Worm (Caenorhabditis elegans): ENCODE results near the gene clec-5.

The clec-5 gene

DNA sequence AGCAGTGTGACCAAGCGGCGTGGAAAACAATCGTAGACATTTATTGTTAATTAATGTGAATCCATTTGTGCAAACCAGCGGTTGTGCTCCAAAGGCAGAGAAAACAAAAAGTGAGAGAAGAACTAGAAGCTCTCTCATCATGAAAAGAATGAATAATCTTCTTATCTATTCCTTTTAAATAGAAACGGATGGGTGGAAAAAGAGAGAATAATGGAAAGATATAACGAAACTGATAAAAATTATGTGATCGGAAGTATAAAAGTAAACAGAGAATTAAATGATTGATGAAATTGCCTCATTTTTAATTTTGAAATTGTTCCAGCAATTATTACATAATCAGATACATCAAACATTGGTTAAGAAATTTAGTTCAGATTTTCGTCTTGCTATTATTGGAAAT is at the start of gene clec-5:
TSS of gene clec-5 (minus strand) at position 178 of the 400 bp plus-strand sequence.
- TF ChIP-seq ceh-13 (GFP tag; optimal IDR thresholded peaks at IDR 0.05) (no peak), hmg-4 (GFP tag; optimal IDR thresholded peaks at IDR 0.05) (no peak), hnd-1 (tag; optimal IDR thresholded peaks at IDR 0.05) (no peak), tra-4 (tag; optimal IDR thresholded peaks at IDR 0.05) (no peak), pes-1 (GFP tag; IDR thresholded peaks at IDR 0.05) (no peak), F13C5.2 (tag; optimal IDR thresholded peaks at IDR 0.05) (no peak)

DNA sequence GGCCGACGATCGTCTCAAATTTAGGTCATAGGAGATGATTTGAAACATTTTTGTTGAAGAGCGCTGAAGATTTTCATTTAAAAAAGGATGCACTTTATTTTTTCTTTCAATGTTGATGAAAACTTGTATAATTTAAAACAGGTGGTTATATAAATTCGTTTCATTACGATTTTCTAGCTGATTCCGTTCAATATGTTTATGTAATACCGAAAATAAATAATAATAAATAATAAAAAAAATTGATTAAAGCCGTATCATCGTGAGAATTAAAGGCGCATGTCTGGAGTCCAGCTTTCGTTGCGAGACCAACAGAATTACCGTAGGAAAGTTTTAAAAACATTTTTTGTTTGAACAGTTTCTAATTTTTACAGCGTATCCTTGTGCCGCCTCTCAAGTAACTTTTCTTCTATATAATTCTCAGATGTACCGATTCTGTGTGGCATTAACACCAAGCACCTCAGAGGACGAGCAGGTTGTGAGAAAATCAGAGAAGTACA is 48.8 kb upstream of the clec-5 start, which contains the start of the genes C26E6.12 and eri-9:
TSS of gene C26E6.12 (minus strand) at position 51 of the 497 bp plus-strand sequence.
TSS of gene eri-9 (plus strand) at position 248 of the 497 bp plus-strand sequence.
- TF ChIP-seq tra-4 (tag; optimal IDR thresholded peaks at IDR 0.05) (no peak), hmbx-1 (tag; optimal IDR thresholded peaks at IDR 0.05) (no peak), scrt-1 (GFP tag; IDR thresholded peaks at IDR 0.05) (no peak), aly-1 (tag; optimal IDR thresholded peaks at IDR 0.05) (no peak), hmg-4 (GFP tag; optimal IDR thresholded peaks at IDR 0.05) (no peak), tbx-11 (GFP tag; IDR thresholded peaks at IDR 0.05) (no peak), flt-1 (GFP tag; IDR thresholded peaks at IDR 0.05) (no peak), F13C5.2 (tag; optimal IDR thresholded peaks at IDR 0.05) (no peak), ama-1 (optimal IDR thresholded peaks at IDR 0.05) (no peak), pes-1 (GFP tag; IDR thresholded peaks at IDR 0.05) (no peak), sea-1 (GFP tag; conservative IDR thresholded peaks at IDR 0.05) (no peak), hnd-1 (tag; optimal IDR thresholded peaks at IDR 0.05) (no peak), ceh-13 (GFP tag; optimal IDR thresholded peaks at IDR 0.05) (no peak), B0310.2 (tag; optimal IDR thresholded peaks at IDR 0.05) (no peak), tbx-37 (GFP tag; conservative IDR thresholded peaks at IDR 0.05) (no peak)

DNA sequence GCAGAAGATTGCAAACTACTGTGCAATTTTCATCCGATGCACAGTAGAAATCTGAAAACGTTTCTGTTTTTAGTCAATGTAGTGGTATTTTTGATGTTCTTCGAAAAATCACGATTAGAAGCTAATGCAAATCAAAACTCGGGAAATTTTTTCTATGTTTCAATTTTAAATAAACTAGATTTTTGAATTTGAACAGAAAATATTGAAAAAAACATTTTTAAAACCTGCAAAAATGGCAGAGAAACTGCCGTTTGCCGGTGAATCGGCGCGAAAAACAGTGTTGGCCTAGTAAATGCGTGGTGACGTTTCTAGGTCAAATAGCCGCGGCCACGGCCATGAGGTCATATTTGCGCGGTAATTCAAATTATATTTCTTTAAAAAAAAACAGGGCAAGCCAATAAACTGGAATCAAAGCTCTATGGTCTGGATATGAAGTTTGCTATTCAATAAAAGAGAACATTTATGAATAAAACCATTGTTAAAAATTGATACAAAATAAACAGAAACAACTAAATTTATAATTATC is 46.8 kb upstream of the clec-5 start, which contains the start of gene set-2:
TSS of gene set-2 (minus strand) at position 51 of the 526 bp plus-strand sequence.
- peak; percentile 86 for TF ChIP-seq tbx-37 (GFP tag; conservative IDR thresholded peaks at IDR 0.05)
- 0 out of 2 replicates have a peak, but pooled peaks have one; percentile 10 for TF ChIP-seq flt-1 (GFP tag; IDR thresholded peaks at IDR 0.05)
- peak; percentile 63; the same call in 1 of the 2 replicates for TF ChIP-seq pes-1 (GFP tag; IDR thresholded peaks at IDR 0.05)
- no peak for TF ChIP-seq scrt-1 (GFP tag; IDR thresholded peaks at IDR 0.05)
- peak; percentile 32 for TF ChIP-seq F13C5.2 (tag; optimal IDR thresholded peaks at IDR 0.05)

DNA sequence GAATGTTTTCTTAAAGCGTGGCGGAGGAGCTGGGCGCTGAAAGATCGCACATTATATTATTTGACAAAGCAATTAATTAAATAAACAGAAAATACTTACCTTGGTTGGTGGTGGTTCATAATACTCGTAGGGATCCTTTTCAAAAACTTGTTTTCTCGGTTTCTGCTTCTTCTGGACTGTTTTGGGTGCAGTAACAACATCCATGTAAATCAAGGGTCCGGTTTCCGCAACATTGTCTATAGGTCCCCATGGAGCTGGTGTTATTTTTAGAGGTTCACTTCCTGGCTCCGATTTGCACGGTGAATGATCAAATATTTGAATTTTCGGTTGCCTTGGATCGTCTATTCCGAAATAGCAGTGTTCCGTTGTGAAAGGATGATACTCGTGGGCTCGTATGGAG is 40.7 kb upstream of the clec-5 start:
- TF ChIP-seq aly-1 (tag; optimal IDR thresholded peaks at IDR 0.05) (no peak), flt-1 (GFP tag; IDR thresholded peaks at IDR 0.05) (no peak), pes-1 (GFP tag; IDR thresholded peaks at IDR 0.05) (no peak), ama-1 (optimal IDR thresholded peaks at IDR 0.05) (no peak)

DNA sequence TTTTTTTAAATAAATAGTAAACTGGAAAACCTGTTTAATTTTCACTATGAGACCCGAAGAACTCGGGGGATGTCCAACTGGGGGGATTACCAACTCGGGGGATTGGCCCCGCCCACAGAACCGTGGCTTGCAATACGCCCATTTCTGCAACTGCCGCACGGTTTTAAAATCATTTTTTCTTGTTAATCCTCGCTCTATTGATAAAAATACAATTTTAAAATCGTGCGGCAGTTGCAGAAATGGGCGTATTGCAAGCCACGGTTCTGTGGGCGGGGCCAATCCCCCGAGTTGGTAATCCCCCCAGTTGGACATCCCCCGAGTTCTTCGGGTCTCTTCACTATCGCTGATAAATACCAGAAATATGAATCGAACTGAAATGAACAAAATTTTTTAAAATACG is 38.6 kb upstream of the clec-5 start, which contains the start of gene mmab-1:
TSS of gene mmab-1 (minus strand) at position 95 of the 400 bp plus-strand sequence.
- peak; percentile 55; the same call in 1 of the 2 replicates for TF ChIP-seq pes-1 (GFP tag; IDR thresholded peaks at IDR 0.05)

DNA sequence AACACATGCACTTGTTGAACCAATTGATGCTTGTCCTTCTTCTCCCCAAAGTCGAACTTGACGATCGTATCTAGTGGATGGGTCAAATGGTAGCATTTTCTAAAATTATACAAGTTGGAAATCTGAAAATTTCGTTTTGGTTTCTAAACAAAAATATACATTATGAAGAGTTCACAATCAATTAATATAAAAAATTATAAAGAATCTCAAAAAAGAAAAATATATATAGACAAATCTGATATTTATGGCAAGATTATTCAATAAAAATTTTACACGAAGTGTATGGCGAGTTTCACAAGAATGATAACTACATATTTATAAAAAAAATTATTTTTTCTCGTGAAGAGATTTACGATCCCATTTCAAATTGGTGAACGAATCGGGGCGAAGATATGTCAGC is 36.8 kb upstream of the clec-5 start, which contains the start of gene ula-1:
TSS of gene ula-1 (minus strand) at position 101 of the 400 bp plus-strand sequence.
- TF ChIP-seq hmg-4 (GFP tag; optimal IDR thresholded peaks at IDR 0.05) (no peak), scrt-1 (GFP tag; IDR thresholded peaks at IDR 0.05) (no peak), B0310.2 (tag; optimal IDR thresholded peaks at IDR 0.05) (no peak), ceh-13 (GFP tag; optimal IDR thresholded peaks at IDR 0.05) (no peak)

DNA sequence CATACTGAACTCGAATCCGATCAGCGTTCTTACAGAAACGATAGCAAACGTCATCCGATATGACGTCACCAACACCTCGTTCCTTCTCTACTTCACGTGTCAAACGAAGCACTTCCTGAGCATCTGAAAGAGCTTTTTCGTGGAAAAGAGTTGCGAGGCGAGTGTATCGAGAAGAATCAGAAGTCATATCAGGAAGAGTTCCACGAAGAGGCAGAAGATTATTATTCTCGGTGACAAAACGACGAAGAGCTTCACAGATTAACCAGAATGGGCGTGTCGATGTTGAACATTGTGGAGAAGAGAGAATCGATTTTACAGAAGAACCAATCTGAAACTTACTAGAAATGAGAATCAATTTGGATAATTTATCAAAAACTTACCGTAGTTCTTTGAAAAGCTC is 35.5 kb upstream of the clec-5 start:
- TF ChIP-seq ceh-13 (GFP tag; optimal IDR thresholded peaks at IDR 0.05): no peak
- TF ChIP-seq tbx-11 (GFP tag; IDR thresholded peaks at IDR 0.05): no peak
- TF ChIP-seq aly-1 (tag; optimal IDR thresholded peaks at IDR 0.05): no peak
- TF ChIP-seq tra-4 (tag; optimal IDR thresholded peaks at IDR 0.05): no peak
- TF ChIP-seq scrt-1 (GFP tag; IDR thresholded peaks at IDR 0.05): no peak
- TF ChIP-seq ets-7 (tag; optimal IDR thresholded peaks at IDR 0.05): no peak
- TF ChIP-seq hnd-1 (tag; optimal IDR thresholded peaks at IDR 0.05): no peak
- TF ChIP-seq ama-1 (optimal IDR thresholded peaks at IDR 0.05): no peak
- no peak for TF ChIP-seq ceh-36 (tag; optimal IDR thresholded peaks at IDR 0.05)
- TF ChIP-seq tbx-37 (GFP tag; conservative IDR thresholded peaks at IDR 0.05): no peak
- no peak for TF ChIP-seq B0310.2 (tag; optimal IDR thresholded peaks at IDR 0.05)
- TF ChIP-seq sea-1 (GFP tag; conservative IDR thresholded peaks at IDR 0.05): no peak
- TF ChIP-seq pes-1 (GFP tag; IDR thresholded peaks at IDR 0.05): no peak
- no peak for TF ChIP-seq flt-1 (GFP tag; IDR thresholded peaks at IDR 0.05)
- TF ChIP-seq hmbx-1 (tag; optimal IDR thresholded peaks at IDR 0.05): no peak
- TF ChIP-seq hmg-4 (GFP tag; optimal IDR thresholded peaks at IDR 0.05): no peak

DNA sequence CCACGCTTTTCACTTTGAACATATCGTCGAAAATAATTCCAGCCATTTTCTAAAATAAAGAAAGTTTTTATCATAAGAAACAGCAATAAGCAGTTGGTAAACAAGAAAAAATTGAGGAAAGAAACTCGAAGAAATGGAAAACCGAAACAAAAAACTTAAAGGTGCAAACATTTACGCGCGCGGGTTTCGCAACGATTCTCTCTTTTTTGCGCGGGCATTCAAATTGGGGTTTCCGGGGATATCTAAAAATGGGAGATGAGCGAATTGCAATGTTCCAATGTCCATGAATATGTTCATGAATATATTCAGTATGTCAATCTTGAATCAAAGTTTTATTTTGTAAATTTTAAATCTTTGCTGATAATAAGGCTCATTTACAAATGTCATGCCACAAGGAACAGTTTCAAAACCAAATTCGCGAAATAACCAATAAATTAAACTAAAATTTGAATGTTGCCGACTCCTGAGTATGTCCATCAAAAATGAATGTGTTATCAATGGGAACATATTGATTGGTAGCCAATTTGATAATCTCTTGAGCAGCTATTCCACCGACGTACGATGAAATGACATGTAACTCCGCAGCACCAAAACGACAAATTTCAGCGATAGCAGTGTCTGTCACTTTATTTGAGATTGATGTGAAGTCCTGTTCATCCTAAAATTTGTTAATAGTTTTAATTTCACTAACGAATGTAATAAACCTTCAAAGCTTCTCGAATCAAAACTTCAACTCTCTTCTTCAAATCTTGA is 34.7 kb upstream of the clec-5 start, which contains the start of gene rpb-8:
TSS of gene rpb-8 (minus strand) at position 49 of the 753 bp plus-strand sequence.
- TF ChIP-seq hmg-4 (GFP tag; optimal IDR thresholded peaks at IDR 0.05) (no peak), ceh-13 (GFP tag; optimal IDR thresholded peaks at IDR 0.05) (no peak), hnd-1 (tag; optimal IDR thresholded peaks at IDR 0.05) (no peak), hmbx-1 (tag; optimal IDR thresholded peaks at IDR 0.05) (no peak), flt-1 (GFP tag; IDR thresholded peaks at IDR 0.05) (no peak), F13C5.2 (tag; optimal IDR thresholded peaks at IDR 0.05) (no peak), tbx-37 (GFP tag; conservative IDR thresholded peaks at IDR 0.05) (no peak)
